Worm (Caenorhabditis elegans) whole organism, L4/young adult: Measurements from ENCODE around the gene orc-2.

Experiments used
- W03F9.2 ChIP-seq: fragments of 150-350 bp; optimal IDR thresholded peaks from 2 replicates; lab custom pipeline; 2014; ENCODE audit warnings: missing biosample characterization, missing genetic modification characterization
- dao-5 ChIP-seq: sonication (generic microtip); optimal IDR thresholded peaks from 2 replicates; lab custom pipeline; 2016; ENCODE audit warnings: missing genotype, missing genetic modification characterization, moderate library complexity, missing compliant biosample characterization
- him-1 ChIP-seq: sonication (generic microtip); optimal IDR thresholded peaks from 2 replicates; lab custom pipeline; 2016; ENCODE audit warnings: missing genotype, missing genetic modification reagents, missing genetic modification characterization, missing compliant biosample characterization

orc-2 gene

ce11 chrII:10860840-10861239, 12.9 kb upstream of the orc-2 start, which contains the start of gene M106.3:
TSS of gene M106.3 (minus strand) at chrII:10860909.
- no peak for TF ChIP-seq W03F9.2 (tag; lab: Kevin White, UChicago)
- no peak for TF ChIP-seq dao-5 (tag; lab: Kevin White, UChicago)
- no peak for TF ChIP-seq him-1 (tag; lab: Kevin White, UChicago)

DNA sequence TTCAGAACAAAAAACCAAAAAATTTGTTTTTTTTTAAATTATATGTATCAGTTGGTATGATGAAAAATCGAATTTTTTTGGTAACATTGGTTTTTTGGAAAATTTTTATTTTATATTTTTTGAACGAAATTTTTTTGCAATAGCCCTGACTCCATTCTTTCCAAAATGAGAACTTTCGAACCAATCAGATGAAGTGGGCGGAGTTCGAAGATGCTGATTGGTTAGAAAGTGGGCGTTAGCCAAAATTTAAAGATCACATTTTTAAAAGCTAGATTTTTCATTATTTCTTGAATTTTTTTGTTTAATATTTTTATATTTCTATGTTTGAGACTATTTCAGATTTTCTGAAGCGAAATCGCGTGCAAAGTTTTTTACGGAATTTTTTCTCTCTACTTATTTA, 12.4 kb upstream of the orc-2 start:
- TF ChIP-seq dao-5 (tag; lab: Kevin White, UChicago) (no peak), W03F9.2 (tag; lab: Kevin White, UChicago) (no peak), him-1 (tag; lab: Kevin White, UChicago) (no peak)

- TF ChIP-seq him-1 (tag; lab: Kevin White, UChicago) (no peak), W03F9.2 (tag; lab: Kevin White, UChicago) (no peak), dao-5 (tag; lab: Kevin White, UChicago) (no peak)
Measured at ce11 chrII:10861723-10862486, 11.8 kb upstream of the orc-2 start.

DNA sequence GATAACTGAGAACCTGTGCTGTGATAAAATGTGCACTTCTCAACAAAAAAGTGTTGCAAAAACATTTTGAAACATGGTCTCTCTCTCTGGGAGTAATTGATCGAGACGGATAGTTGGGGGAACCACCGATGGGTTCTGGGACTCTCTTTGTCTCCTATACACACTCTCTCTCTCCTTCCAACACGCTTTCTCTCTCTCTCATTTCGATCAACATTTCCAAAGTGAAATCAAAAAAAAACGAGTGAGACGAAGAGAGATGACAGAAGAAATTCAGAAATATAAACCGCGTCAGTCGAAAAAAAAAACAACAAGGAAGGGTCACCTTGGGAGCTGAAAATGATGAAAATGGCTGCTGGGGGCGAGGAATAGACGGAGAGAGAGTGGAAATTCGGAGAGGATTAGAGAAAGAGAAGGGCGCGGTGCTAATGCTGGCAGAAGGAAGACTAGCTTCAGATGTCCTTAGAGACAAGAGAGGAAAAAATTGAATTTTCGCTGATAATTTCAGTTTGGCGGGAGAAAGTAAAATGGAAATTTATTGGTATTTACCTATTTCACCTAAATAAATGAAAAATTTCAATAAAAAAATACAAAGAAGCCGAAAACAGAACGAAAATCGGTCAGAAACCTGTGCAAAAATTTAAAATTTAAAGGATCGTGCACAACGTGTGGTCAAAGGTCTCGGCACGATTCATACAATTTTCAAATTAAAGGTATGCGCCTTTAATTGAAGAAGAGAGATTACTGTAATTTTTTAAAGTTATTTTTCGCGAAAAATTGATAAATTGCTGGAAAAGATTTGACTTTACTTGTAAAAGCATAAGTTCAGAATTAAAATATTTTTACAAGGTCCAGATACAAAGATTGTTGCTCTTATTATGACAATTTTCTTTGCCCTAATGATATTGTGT, 10.7 kb upstream of the orc-2 start:
- TF ChIP-seq him-1 (tag; lab: Kevin White, UChicago) (no peak), W03F9.2 (tag; lab: Kevin White, UChicago) (no peak), dao-5 (tag; lab: Kevin White, UChicago) (no peak)

- no peak for TF ChIP-seq him-1 (tag; lab: Kevin White, UChicago)
- no peak for TF ChIP-seq dao-5 (tag; lab: Kevin White, UChicago)
- no peak for TF ChIP-seq W03F9.2 (tag; lab: Kevin White, UChicago)
Measured at ce11 chrII:10867219-10867618, 6.5 kb upstream of the orc-2 start.

DNA sequence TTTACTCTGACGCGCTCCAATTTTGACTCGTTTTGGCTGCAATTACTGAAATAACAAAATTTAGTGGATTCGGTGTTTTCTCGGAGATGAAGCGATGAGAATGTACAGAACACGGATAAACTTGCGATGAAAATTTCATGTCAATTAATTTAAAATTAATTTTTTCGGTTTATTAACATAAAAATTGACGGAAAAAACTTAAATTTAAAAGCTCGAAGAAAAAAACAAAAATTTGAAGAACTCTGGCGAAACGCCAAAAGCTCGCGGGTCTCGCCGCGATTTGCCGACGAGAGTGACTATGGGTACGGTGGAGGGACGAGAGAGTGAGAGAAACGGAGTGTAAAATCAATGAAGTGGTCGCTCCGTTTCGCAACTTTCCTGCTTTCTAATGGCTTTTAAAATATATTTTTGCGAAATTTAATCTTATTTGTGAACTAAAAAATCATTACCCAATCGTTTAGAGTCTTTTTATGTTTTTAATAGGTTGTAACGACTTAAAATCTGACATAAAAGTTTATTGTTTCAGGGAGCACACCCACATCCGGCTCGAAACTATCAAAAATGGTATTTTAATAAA, 5.0 kb upstream of the orc-2 start, which contains the start of the genes gmps-1 and cap-2:
TSS of gene gmps-1 (minus strand) at position 51 of the 577 bp plus-strand sequence.
TSS of gene cap-2 (plus strand) at position 527 of the 577 bp plus-strand sequence.
- TF ChIP-seq W03F9.2 (tag; lab: Kevin White, UChicago), result peak; percentile 95
- TF ChIP-seq dao-5 (tag; lab: Kevin White, UChicago), result no peak
- TF ChIP-seq him-1 (tag; lab: Kevin White, UChicago), result peak; percentile 95

DNA sequence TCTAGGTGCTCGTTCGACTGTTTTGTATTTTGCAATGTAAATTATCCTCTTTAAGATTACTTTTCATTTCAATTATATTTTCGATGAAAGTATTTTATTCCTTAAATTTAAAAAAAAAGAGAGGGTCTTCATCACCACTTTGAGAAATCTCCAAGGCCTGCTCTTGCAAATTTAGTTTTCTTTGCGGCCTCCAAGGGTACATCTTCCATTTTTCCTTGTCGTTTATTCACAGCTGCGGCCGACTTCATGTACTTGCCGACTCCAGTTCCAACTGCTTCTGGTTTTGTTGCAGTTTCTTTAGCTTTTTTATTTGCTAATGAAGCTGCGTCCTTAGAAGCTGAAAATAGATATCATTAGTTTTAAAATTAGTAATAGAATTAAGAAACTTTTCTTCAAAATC, 3.0 kb upstream of the orc-2 start:
- no peak for TF ChIP-seq dao-5 (tag; lab: Kevin White, UChicago)
- no peak for TF ChIP-seq W03F9.2 (tag; lab: Kevin White, UChicago)
- no peak for TF ChIP-seq him-1 (tag; lab: Kevin White, UChicago)

ce11 chrII:10872541-10872940, 1.2 kb upstream of the orc-2 start, which contains the start of the genes cyn-4 and copz-1:
TSS of gene cyn-4 (minus strand) at chrII:10872611.
TSS of gene copz-1 (plus strand) at chrII:10872879.
- TF ChIP-seq him-1 (tag; lab: Kevin White, UChicago) (peak; percentile 24), W03F9.2 (tag; lab: Kevin White, UChicago) (peak; percentile 80), dao-5 (tag; lab: Kevin White, UChicago) (no peak)

DNA sequence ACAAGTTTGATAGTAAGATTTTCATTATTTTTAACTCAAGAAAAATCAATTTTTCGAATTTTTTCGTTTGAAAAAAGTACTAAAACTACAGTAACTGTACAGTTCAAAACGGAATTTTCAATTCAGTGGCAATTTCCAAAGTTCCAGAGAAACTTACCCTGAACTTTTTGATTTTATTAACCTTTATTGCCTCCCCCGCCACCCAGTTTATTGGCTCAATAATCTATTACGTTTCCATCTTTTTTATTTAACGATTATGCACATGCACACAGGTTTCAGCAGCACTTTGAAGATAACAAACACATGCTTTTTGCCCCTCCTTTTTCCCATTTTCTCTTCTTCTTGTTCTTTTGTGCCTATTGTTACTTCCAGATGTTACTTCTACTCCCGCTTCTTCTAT, 6.9 kb downstream of the orc-2 start, which contains the start of gene lurp-1:
TSS of gene lurp-1 (plus strand) at position 301 of the 400 bp plus-strand sequence.
- TF ChIP-seq him-1 (tag; lab: Kevin White, UChicago), result no peak
- TF ChIP-seq dao-5 (tag; lab: Kevin White, UChicago), result no peak

- TF ChIP-seq dao-5 (tag; lab: Kevin White, UChicago), result no peak
- TF ChIP-seq W03F9.2 (tag; lab: Kevin White, UChicago), result no peak
- TF ChIP-seq him-1 (tag; lab: Kevin White, UChicago), result no peak
Measured at ce11 chrII:10884396-10884795, 10.7 kb downstream of the orc-2 start, which contains the start of gene egg-3. TSS of gene egg-3 (minus strand) at chrII:10884441.

ce11 chrII:10885250-10885649, 11.5 kb downstream of the orc-2 start:
- TF ChIP-seq him-1 (tag; lab: Kevin White, UChicago) (no peak), dao-5 (tag; lab: Kevin White, UChicago) (no peak), W03F9.2 (tag; lab: Kevin White, UChicago) (no peak)

DNA sequence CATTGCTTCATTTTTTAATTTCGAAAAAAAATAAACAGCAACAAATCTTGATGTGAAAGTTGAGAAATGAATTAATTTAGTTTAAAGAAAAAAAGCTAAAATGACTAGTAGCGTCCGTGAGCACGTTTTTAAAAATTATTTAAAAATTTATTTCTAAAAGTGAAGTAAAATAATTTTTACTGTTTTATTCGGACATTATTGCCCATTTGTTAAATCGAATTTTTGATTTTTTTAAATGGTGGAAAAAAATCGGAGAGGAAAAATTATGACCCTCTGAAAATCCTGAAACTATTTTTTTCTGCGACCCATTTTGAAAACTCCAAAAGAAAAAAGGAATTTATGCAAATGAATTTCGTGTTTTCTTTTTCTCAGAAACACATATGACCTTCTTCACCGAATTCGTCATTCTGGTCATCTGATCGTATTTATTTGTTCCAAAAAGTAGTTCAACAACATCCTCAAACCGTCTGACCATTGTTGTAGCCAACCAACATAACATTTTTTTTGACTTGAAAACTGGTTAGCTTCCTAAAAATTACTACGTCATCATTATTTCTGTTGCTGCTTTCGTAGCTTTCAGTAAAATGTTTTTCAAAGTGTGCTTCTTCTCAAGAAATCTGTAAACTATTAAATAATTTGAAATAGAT, 12.3 kb downstream of the orc-2 start, which contains the start of gene F44F4.3:
TSS of gene F44F4.3 (minus strand) at position 51 of the 647 bp plus-strand sequence.
- TF ChIP-seq dao-5 (tag; lab: Kevin White, UChicago), result no peak
- no peak for TF ChIP-seq W03F9.2 (tag; lab: Kevin White, UChicago)
- no peak for TF ChIP-seq him-1 (tag; lab: Kevin White, UChicago)
